Fruit fly (Drosophila melanogaster): Measurements from ENCODE around the gene CG18628.

The CG18628 gene

DNA sequence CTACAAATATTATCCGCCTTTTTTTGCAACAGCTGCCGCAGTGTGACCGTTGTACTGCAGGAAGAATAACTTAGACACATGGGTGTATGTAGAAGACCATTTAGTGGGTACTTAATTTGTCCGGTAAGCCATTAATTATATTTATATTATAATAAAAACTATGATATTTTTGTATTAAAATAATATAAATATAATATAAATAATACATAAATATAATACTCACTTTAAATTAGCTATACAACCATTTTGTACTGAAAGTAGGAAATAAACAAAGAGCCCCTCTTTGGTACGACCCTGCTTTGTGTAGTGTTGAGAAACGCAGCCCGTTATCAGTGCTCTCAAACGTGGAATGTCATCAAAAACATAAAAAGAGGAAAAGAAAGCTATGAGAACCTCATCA is 1.7 kb upstream of the CG18628 start, which contains the start of gene Cnep1r2 (continued):
- peak; percentile 58 for TF ChIP-seq fu2 (GFP tag; optimal IDR thresholded peaks at IDR 0.05)
- peak; percentile 55 for TF ChIP-seq ash1 (GFP tag; optimal IDR thresholded peaks at IDR 0.05)
- TF ChIP-seq jigr1 (GFP tag; IDR thresholded peaks at IDR 0.05) = peak; percentile 87; the same call in 2 of the 3 replicates
- TF ChIP-seq CG31365 (tag; optimal IDR thresholded peaks at IDR 0.05) = no peak
- peak; percentile 98 for TF ChIP-seq Xrp1 (GFP tag; IDR thresholded peaks at IDR 0.05)
- peak; percentile 80 for TF ChIP-seq onecut (GFP tag; IDR thresholded peaks at IDR 0.05)
- TF ChIP-seq GATAe (GFP tag; conservative IDR thresholded peaks at IDR 0.05) = peak; percentile 86
- TF ChIP-seq seq (GFP tag; IDR thresholded peaks at IDR 0.05) = peak; percentile 90
- peak; percentile 96 for TF ChIP-seq CG12299 (tag; optimal IDR thresholded peaks at IDR 0.05)
- TF ChIP-seq Adf1 (GFP tag; IDR thresholded peaks at IDR 0.05) = peak; percentile 70
- TF ChIP-seq CG43689 (GFP tag; IDR thresholded peaks at IDR 0.05) = peak; percentile 88
- peak; percentile 94 for TF ChIP-seq CG4617 (GFP tag; optimal IDR thresholded peaks at IDR 0.05; ENCODE audit: borderline replicate concordance)
- peak; percentile 79 for TF ChIP-seq CG3838 (GFP tag; optimal IDR thresholded peaks at IDR 0.05)
- no peak for TF ChIP-seq Sin3A (optimal IDR thresholded peaks at IDR 0.05)
- peak; percentile 80 for TF ChIP-seq Dip3 (GFP tag; optimal IDR thresholded peaks at IDR 0.05)
- peak; percentile 68; the same call in 1 of the 3 replicates for TF ChIP-seq sr (GFP tag; IDR thresholded peaks at IDR 0.05)
- TF ChIP-seq scrt (GFP tag; optimal IDR thresholded peaks at IDR 0.05) = peak; percentile 89
- TF ChIP-seq hth (optimal IDR thresholded peaks at IDR 0.05) = no peak
- TF ChIP-seq CG16779 (GFP tag; IDR thresholded peaks at IDR 0.05) = peak; percentile 49; the same call in 1 of the 2 replicates
- TF ChIP-seq ap (GFP tag; IDR thresholded peaks at IDR 0.05) = peak; percentile 87
- TF ChIP-seq CG8281 (tag; optimal IDR thresholded peaks at IDR 0.05) = peak; percentile 88
- TF ChIP-seq Hr39 (optimal IDR thresholded peaks at IDR 0.05) = no peak
- no peak for TF ChIP-seq mld (GFP tag; IDR thresholded peaks at IDR 0.05; ENCODE audit: partially characterized antibody)
- peak; percentile 21 for TF ChIP-seq pzg (GFP tag; optimal IDR thresholded peaks at IDR 0.05)
- TF ChIP-seq gfzf (GFP tag; optimal IDR thresholded peaks at IDR 0.05) = peak; percentile 47
- no peak for TF ChIP-seq Dref (GFP tag; IDR thresholded peaks at IDR 0.05)
- TF ChIP-seq MBD-R2 (GFP tag; IDR thresholded peaks at IDR 0.05) = peak; percentile 93
- TF ChIP-seq D19A (tag; optimal IDR thresholded peaks at IDR 0.05) = peak; percentile 93
- TF ChIP-seq Asciz (GFP tag; optimal IDR thresholded peaks at IDR 0.05) = peak; percentile 90
- TF ChIP-seq ATbp (GFP tag; optimal IDR thresholded peaks at IDR 0.05) = peak; percentile 92
- TF ChIP-seq Optix (GFP tag; IDR thresholded peaks at IDR 0.05) = peak; percentile 80; the same call in 2 of the 3 replicates
- TF ChIP-seq CG1529 (GFP tag; optimal IDR thresholded peaks at IDR 0.05) = peak; percentile 85
- no peak for TF ChIP-seq Hmx (GFP tag; optimal IDR thresholded peaks at IDR 0.05)
- TF ChIP-seq CG12769 (tag; optimal IDR thresholded peaks at IDR 0.05) = no peak
- TF ChIP-seq zfh2 (GFP tag; optimal IDR thresholded peaks at IDR 0.05) = peak; percentile 82
- TF ChIP-seq CG12391 (tag; optimal IDR thresholded peaks at IDR 0.05) = peak; percentile 98
- TF ChIP-seq shn (GFP tag; optimal IDR thresholded peaks at IDR 0.05) = peak; percentile 59
- no peak for TF ChIP-seq CG14860 (GFP tag; IDR thresholded peaks at IDR 0.05; ENCODE audit: partially characterized antibody)
- TF ChIP-seq CG15479 (GFP tag; optimal IDR thresholded peaks at IDR 0.05) = peak; percentile 75
- TF ChIP-seq TFAM (GFP tag; optimal IDR thresholded peaks at IDR 0.05) = no peak
- peak; percentile 97 for TF ChIP-seq CG10209 (GFP tag; optimal IDR thresholded peaks at IDR 0.05)
- peak; percentile 98 for TF ChIP-seq gsb-n (tag; optimal IDR thresholded peaks at IDR 0.05)
- peak; percentile 87 for TF ChIP-seq CG7987 (GFP tag; optimal IDR thresholded peaks at IDR 0.05)
- TF ChIP-seq ttk (GFP tag; IDR thresholded peaks at IDR 0.05) = peak; percentile 95
- TF ChIP-seq CG8944 (GFP tag; optimal IDR thresholded peaks at IDR 0.05) = peak; percentile 66
- peak; percentile 99 for TF ChIP-seq CG10267 (tag; optimal IDR thresholded peaks at IDR 0.05)
- peak; percentile 69 for TF ChIP-seq Lhr (GFP tag; optimal IDR thresholded peaks at IDR 0.05)
- TF ChIP-seq CG17328 (GFP tag; IDR thresholded peaks at IDR 0.05) = peak; percentile 94
- TF ChIP-seq schlank (tag; optimal IDR thresholded peaks at IDR 0.05) = peak; percentile 83
- TF ChIP-seq CG15011 (GFP tag; optimal IDR thresholded peaks at IDR 0.05) = peak; percentile 72
- TF ChIP-seq CG10321 (GFP tag; IDR thresholded peaks at IDR 0.05) = peak; percentile 43; the same call in 1 of the 2 replicates
- peak; percentile 95 for TF ChIP-seq Fer1 (GFP tag; optimal IDR thresholded peaks at IDR 0.05)
